Worm (Caenorhabditis elegans) whole organism, mixed stage, embryonic: ENCODE measurements around the gene ccdc-149.

Experiments
- blmp-1 ChIP-seq: fragments of 150-350 bp; optimal IDR thresholded peaks from 2 replicates; lab custom pipeline; 2014; ENCODE audit warnings: missing biosample characterization, missing genetic modification characterization
- cnd-1 ChIP-seq: fragments of 200-800 bp; sonication (Bioruptor generic); optimal IDR thresholded peaks from 2 replicates; lab custom pipeline; 2018; ENCODE audit warnings: mild to moderate bottlenecking, missing genetic modification characterization, missing compliant biosample characterization
- flh-1 ChIP-seq: fragments of 200-800 bp; sonication (Bioruptor generic); optimal IDR thresholded peaks from 2 replicates; lab custom pipeline; 2018; ENCODE audit warnings: mild to moderate bottlenecking, missing genetic modification characterization, moderate library complexity, missing compliant biosample characterization
- lin-13 ChIP-seq: fragments of 150-350 bp; optimal IDR thresholded peaks from 2 replicates; lab custom pipeline; 2014; ENCODE audit warnings: missing biosample characterization, missing genetic modification characterization
- mep-1 ChIP-seq: fragments of 150-350 bp; optimal IDR thresholded peaks from 2 replicates; lab custom pipeline; 2017; ENCODE audit warnings: missing biosample characterization, missing genetic modification reagents, missing genetic modification characterization, inconsistent platforms
- mls-2 ChIP-seq: sonication (generic microtip); optimal IDR thresholded peaks from 2 replicates; lab custom pipeline; 2016; ENCODE audit warnings: mild to moderate bottlenecking, missing genetic modification characterization, moderate library complexity, missing compliant biosample characterization
- nhr-12 ChIP-seq: fragments of 150-350 bp; optimal IDR thresholded peaks from 2 replicates; lab custom pipeline; 2014; ENCODE audit warnings: missing biosample characterization, missing genetic modification characterization
- pha-4 ChIP-seq: fragments of 150-350 bp; optimal IDR thresholded peaks from 2 replicates; lab custom pipeline; 2018; ENCODE audit warnings: missing biosample characterization, missing genetic modification reagents, missing genetic modification characterization
- snpc-4 ChIP-seq: fragments of 150-350 bp; optimal IDR thresholded peaks from 2 replicates; lab custom pipeline; 2014; ENCODE audit warnings: missing biosample characterization, missing genetic modification characterization
- sptf-1 ChIP-seq: sonication (generic microtip); optimal IDR thresholded peaks from 2 replicates; lab custom pipeline; 2017; ENCODE audit warnings: mild to moderate bottlenecking, missing genetic modification characterization, moderate library complexity, missing compliant biosample characterization
- unc-39 ChIP-seq: fragments of 150-350 bp; optimal IDR thresholded peaks from 2 replicates; lab custom pipeline; 2014; ENCODE audit warnings: missing biosample characterization, missing genetic modification characterization
- unc-62 ChIP-seq: fragments of 150-350 bp; optimal IDR thresholded peaks from 2 replicates; lab custom pipeline; 2014; ENCODE audit warnings: missing biosample characterization, missing genetic modification reagents, missing genetic modification characterization
- ztf-11 ChIP-seq: fragments of 150-350 bp; optimal IDR thresholded peaks from 2 replicates; lab custom pipeline; 2014; ENCODE audit warnings: missing biosample characterization, missing genetic modification characterization

DNA sequence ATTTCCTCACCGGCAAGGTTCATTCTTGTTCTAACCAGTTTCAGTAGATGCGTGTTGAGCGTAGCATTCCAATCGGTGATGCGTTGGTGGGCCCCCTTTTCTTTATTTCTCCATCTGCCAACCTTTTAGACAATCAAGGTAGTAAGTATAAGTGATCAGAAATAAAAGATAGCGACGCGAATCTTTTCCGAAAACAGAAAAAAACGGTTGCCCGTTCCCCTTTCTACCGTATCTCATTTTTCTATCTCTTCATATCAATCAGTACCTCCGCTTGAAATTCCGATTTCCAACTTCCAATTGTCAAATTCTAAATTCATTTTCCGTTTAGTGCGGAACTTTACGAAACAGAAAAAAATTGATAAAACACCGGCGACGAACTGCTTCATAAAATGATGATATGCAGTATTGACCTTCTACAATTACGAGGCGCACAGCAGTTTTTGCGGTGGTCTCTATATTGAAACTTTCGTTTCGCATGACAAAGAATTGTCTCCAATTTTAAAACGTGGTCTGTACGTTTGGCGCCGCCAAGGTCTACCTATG is 31.9 kb downstream of the ccdc-149 start:
- no peak for TF ChIP-seq cnd-1
- no peak for TF ChIP-seq lin-13 (tag; lab: Kevin White, UChicago)
- no peak for TF ChIP-seq mls-2 (tag; lab: Kevin White, UChicago)
- TF ChIP-seq ztf-11 (tag; lab: Kevin White, UChicago), result no peak
- TF ChIP-seq mep-1 (tag; lab: Kevin White, UChicago), result no peak
- no peak for TF ChIP-seq sptf-1
- no peak for TF ChIP-seq blmp-1 (tag; lab: Kevin White, UChicago)
- no peak for TF ChIP-seq pha-4 (tag; lab: Kevin White, UChicago)
- no peak for TF ChIP-seq unc-62 (GFP tag; lab: Kevin White, UChicago)
- TF ChIP-seq flh-1, result no peak
- TF ChIP-seq unc-39 (tag; lab: Kevin White, UChicago), result no peak
- no peak for TF ChIP-seq snpc-4 (tag; lab: Kevin White, UChicago)
- no peak for TF ChIP-seq nhr-12
